Worm (Caenorhabditis elegans) whole organism, mixed stage, embryonic: ENCODE measurements around the gene F23A7.5.

Experiments used
- M03D4.4 ChIP-seq: sonication (generic microtip); optimal IDR thresholded peaks from 2 replicates; lab custom pipeline; 2017; ENCODE audit warnings: mild to moderate bottlenecking, missing genetic modification characterization, missing compliant biosample characterization
- bed-3 ChIP-seq: fragments of 200-800 bp; sonication (Bioruptor generic); optimal IDR thresholded peaks from 3 replicates; lab custom pipeline; 2018; ENCODE audit warnings: mild to moderate bottlenecking, missing genetic modification characterization, moderate library complexity, missing compliant biosample characterization
- blmp-1 ChIP-seq: fragments of 150-350 bp; optimal IDR thresholded peaks from 2 replicates; lab custom pipeline; 2014; ENCODE audit warnings: missing biosample characterization, missing genetic modification characterization
- ceh-39 ChIP-seq: fragments of 150-350 bp; optimal IDR thresholded peaks from 2 replicates; lab custom pipeline; 2014; ENCODE audit warnings: missing biosample characterization, missing genetic modification characterization
- ceh-43 ChIP-seq: fragments of 200-800 bp; sonication (Bioruptor generic); optimal IDR thresholded peaks from 2 replicates; lab custom pipeline; 2018; ENCODE audit warnings: mild to moderate bottlenecking, missing genetic modification characterization, moderate library complexity, missing compliant biosample characterization
- ceh-83 ChIP-seq: fragments of 200-800 bp; sonication (Bioruptor generic); optimal IDR thresholded peaks from 2 replicates; lab custom pipeline; 2018; ENCODE audit warnings: mild to moderate bottlenecking, missing genetic modification characterization, missing compliant biosample characterization
- ces-1 ChIP-seq: fragments of 150-350 bp; optimal IDR thresholded peaks from 2 replicates; lab custom pipeline; 2014; ENCODE audit warnings: missing biosample characterization, missing genetic modification reagents, missing genetic modification characterization
- drap-1 ChIP-seq: fragments of 200-800 bp; sonication (Bioruptor generic); optimal IDR thresholded peaks from 3 replicates; lab custom pipeline; 2018; ENCODE audit warnings: mild to moderate bottlenecking, missing genetic modification characterization, missing compliant biosample characterization
- elt-1 ChIP-seq: sonication (generic microtip); optimal IDR thresholded peaks from 2 replicates; lab custom pipeline; 2017; ENCODE audit warnings: missing genetic modification characterization, mild to moderate bottlenecking, missing compliant biosample characterization, antibody characterized with exemption, moderate library complexity, borderline replicate concordance; ENCODE audit not compliant: insufficient read depth
- elt-3 ChIP-seq: fragments of 150-350 bp; optimal IDR thresholded peaks from 2 replicates; lab custom pipeline; 2014; ENCODE audit warnings: missing biosample characterization, missing genetic modification characterization
- flh-1 ChIP-seq: fragments of 200-800 bp; sonication (Bioruptor generic); optimal IDR thresholded peaks from 2 replicates; lab custom pipeline; 2018; ENCODE audit warnings: mild to moderate bottlenecking, missing genetic modification characterization, moderate library complexity, missing compliant biosample characterization
- ham-2 ChIP-seq: fragments of 200-800 bp; sonication (Bioruptor generic); optimal IDR thresholded peaks from 2 replicates; lab custom pipeline; 2018; ENCODE audit warnings: mild to moderate bottlenecking, missing genetic modification characterization, missing compliant biosample characterization
- hlh-1 ChIP-seq: fragments of 150-350 bp; optimal IDR thresholded peaks from 2 replicates; lab custom pipeline; 2014; ENCODE audit warnings: missing biosample characterization, missing genetic modification reagents, missing genetic modification characterization
- lin-13 ChIP-seq: fragments of 150-350 bp; optimal IDR thresholded peaks from 2 replicates; lab custom pipeline; 2014; ENCODE audit warnings: missing biosample characterization, missing genetic modification characterization
- lin-32 ChIP-seq: fragments of 200-800 bp; sonication (Bioruptor generic); optimal IDR thresholded peaks from 2 replicates; lab custom pipeline; 2018; ENCODE audit warnings: mild to moderate bottlenecking, missing genetic modification characterization, missing compliant biosample characterization
- lsy-2 ChIP-seq: fragments of 150-350 bp; optimal IDR thresholded peaks from 2 replicates; lab custom pipeline; 2014; ENCODE audit warnings: missing biosample characterization, missing genetic modification characterization
- mab-5 ChIP-seq: fragments of 150-350 bp; optimal IDR thresholded peaks from 2 replicates; lab custom pipeline; 2014; ENCODE audit warnings: missing biosample characterization, missing genetic modification characterization
- mls-2 ChIP-seq: sonication (generic microtip); optimal IDR thresholded peaks from 2 replicates; lab custom pipeline; 2016; ENCODE audit warnings: mild to moderate bottlenecking, missing genetic modification characterization, moderate library complexity, missing compliant biosample characterization
- nhr-12 ChIP-seq: fragments of 150-350 bp; optimal IDR thresholded peaks from 2 replicates; lab custom pipeline; 2014; ENCODE audit warnings: missing biosample characterization, missing genetic modification characterization
- nhr-2 ChIP-seq: fragments of 150-350 bp; optimal IDR thresholded peaks from 2 replicates; lab custom pipeline; 2014; ENCODE audit warnings: missing biosample characterization, missing genetic modification characterization
- nhr-237 ChIP-seq: fragments of 150-350 bp; optimal IDR thresholded peaks from 2 replicates; lab custom pipeline; 2014; ENCODE audit warnings: missing biosample characterization, missing genetic modification characterization
- nhr-76 ChIP-seq: sonication (generic microtip); optimal IDR thresholded peaks from 2 replicates; lab custom pipeline; 2017; ENCODE audit warnings: missing biosample characterization, missing genetic modification characterization
- pha-4 ChIP-seq: fragments of 150-350 bp; optimal IDR thresholded peaks from 2 replicates; lab custom pipeline; 2018; ENCODE audit warnings: missing biosample characterization, missing genetic modification reagents, missing genetic modification characterization
- sem-2 ChIP-seq: fragments of 200-800 bp; sonication (Bioruptor generic); optimal IDR thresholded peaks from 2 replicates; lab custom pipeline; 2018; ENCODE audit warnings: mild to moderate bottlenecking, missing genetic modification characterization, missing compliant biosample characterization
- snpc-4 ChIP-seq: fragments of 150-350 bp; optimal IDR thresholded peaks from 2 replicates; lab custom pipeline; 2014; ENCODE audit warnings: missing biosample characterization, missing genetic modification characterization
- sptf-1 ChIP-seq: sonication (generic microtip); optimal IDR thresholded peaks from 2 replicates; lab custom pipeline; 2017; ENCODE audit warnings: mild to moderate bottlenecking, missing genetic modification characterization, moderate library complexity, missing compliant biosample characterization
- tbx-8 ChIP-seq: fragments of 200-800 bp; sonication (Bioruptor generic); optimal IDR thresholded peaks from 2 replicates; lab custom pipeline; 2018; ENCODE audit warnings: mild to moderate bottlenecking, missing genetic modification characterization, moderate library complexity, missing compliant biosample characterization
- unc-120 ChIP-seq: sonication (generic microtip); optimal IDR thresholded peaks from 2 replicates; lab custom pipeline; 2017; ENCODE audit warnings: missing genetic modification characterization, missing compliant biosample characterization; ENCODE audit not compliant: poor library complexity, severe bottlenecking
- unc-39 ChIP-seq: fragments of 150-350 bp; optimal IDR thresholded peaks from 2 replicates; lab custom pipeline; 2014; ENCODE audit warnings: missing biosample characterization, missing genetic modification characterization
- unc-62 ChIP-seq: fragments of 150-350 bp; optimal IDR thresholded peaks from 2 replicates; lab custom pipeline; 2014; ENCODE audit warnings: missing biosample characterization, missing genetic modification reagents, missing genetic modification characterization
- zip-8 ChIP-seq: fragments of 150-350 bp; optimal IDR thresholded peaks from 2 replicates; lab custom pipeline; 2014; ENCODE audit warnings: missing biosample characterization, missing genetic modification characterization
- ztf-11 ChIP-seq: fragments of 150-350 bp; optimal IDR thresholded peaks from 2 replicates; lab custom pipeline; 2014; ENCODE audit warnings: missing biosample characterization, missing genetic modification characterization

Gene F23A7.5

DNA sequence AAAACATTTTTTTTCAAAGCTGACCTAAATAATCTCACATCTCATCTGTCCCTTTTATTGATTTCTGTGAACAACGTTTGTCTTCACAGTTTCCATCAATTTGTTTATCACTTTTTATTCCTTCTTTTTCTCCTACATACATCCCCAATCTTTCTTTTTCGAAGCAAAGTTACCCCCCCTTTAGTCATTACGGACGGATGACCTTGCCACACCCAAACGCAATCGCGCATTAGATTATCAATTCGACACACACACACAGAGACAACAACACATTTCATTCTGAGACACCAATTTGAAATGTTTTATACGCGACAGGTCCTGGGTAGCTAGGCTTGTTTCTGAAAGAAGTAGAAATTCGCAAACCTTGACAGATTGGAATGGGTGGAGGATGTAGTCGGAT, 34.6 kb downstream of the F23A7.5 start:
- TF ChIP-seq elt-3 (tag; lab: Kevin White, UChicago) = peak; percentile 23
- no peak for TF ChIP-seq zip-8 (tag; lab: Kevin White, UChicago)
- TF ChIP-seq ceh-39 (tag; lab: Kevin White, UChicago) = no peak
- TF ChIP-seq unc-120 (tag; lab: Kevin White, UChicago) = no peak

DNA sequence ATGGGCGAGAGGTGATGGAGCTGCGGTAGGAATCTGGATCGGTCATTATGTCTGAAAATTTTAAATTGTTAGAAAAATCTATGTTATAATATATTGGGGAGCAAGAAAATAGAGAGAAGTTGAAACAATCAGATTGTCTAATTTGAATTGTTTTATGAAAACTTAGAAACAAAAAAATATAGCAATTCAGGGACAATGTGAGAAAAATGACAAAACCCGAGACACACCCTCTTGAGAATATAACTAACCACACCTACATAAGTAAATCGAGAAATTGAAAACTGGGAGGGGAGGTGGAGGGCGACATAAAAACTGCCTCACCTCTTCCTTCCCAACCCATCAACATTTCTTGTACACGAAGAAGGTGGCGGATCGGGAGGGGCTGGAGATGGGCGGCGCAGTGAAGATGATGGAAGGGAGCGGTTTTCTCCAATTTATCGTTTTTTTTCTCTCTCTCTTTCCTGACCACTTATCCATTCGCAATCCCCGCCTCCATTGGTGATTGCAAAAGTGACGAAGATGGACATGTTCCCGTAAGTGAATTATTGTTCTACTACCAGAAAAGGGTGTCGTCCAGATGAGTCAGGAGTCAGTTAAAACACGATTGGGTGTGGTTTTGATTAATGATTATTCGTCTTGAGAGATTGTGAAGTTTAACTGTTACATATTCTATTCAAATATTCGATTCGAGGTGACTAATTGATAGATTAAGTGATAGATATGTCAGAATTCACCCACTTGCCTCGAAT, 37.1 kb downstream of the F23A7.5 start, which contains the start of gene mua-6:
Gene mua-6, minus strand, starts transcription at position 51 of the 749 bp plus-strand sequence.
- no peak for TF ChIP-seq mab-5
- TF ChIP-seq lin-32 (GFP tag; lab: Kevin White, UChicago) = no peak
- no peak for TF ChIP-seq flh-1 (GFP tag; lab: Kevin White, UChicago)
- no peak for TF ChIP-seq unc-62
- no peak for TF ChIP-seq elt-1
- no peak for TF ChIP-seq tbx-8
- no peak for TF ChIP-seq bed-3
- no peak for TF ChIP-seq ham-2 (GFP tag; lab: Kevin White, UChicago)
- TF ChIP-seq snpc-4 (tag; lab: Kevin White, UChicago) = no peak
- TF ChIP-seq ceh-43 (GFP tag; lab: Kevin White, UChicago) = no peak
- TF ChIP-seq sem-2 (GFP tag; lab: Kevin White, UChicago) = no peak
- TF ChIP-seq unc-39 = no peak
- TF ChIP-seq unc-120 (tag; lab: Kevin White, UChicago) = no peak
- TF ChIP-seq, all 35 proteins: peak for 0

DNA sequence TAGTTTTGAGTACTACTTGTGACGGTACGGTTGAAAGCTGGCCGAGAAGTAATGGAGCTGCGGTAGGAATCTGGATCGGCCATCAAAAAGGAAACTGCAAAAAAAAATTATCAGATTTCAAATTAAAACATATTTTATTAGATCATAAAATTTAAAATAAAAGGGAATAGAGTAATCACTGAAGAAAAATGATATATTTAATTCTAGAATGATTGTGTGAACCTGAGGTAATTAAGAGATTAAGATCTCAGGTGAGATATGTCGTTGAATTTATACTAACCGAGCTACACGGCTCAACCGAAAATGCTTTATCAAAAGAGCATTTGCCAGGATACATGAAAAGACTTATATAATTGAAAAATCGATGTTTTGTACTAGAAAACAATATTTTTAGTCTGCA, 41.2 kb downstream of the F23A7.5 start, which contains the start of gene ifa-3:
Gene ifa-3, minus strand, starts transcription at position 101 of the 400 bp plus-strand sequence.
- no peak for TF ChIP-seq lsy-2 (tag; lab: Kevin White, UChicago)
- TF ChIP-seq sptf-1 (tag; lab: Kevin White, UChicago) = no peak
- no peak for TF ChIP-seq mab-5
- TF ChIP-seq nhr-76 = no peak
- no peak for TF ChIP-seq elt-1
- no peak for TF ChIP-seq snpc-4 (tag; lab: Kevin White, UChicago)
- TF ChIP-seq nhr-12 (tag; lab: Kevin White, UChicago) = no peak
- TF ChIP-seq blmp-1 = no peak

DNA sequence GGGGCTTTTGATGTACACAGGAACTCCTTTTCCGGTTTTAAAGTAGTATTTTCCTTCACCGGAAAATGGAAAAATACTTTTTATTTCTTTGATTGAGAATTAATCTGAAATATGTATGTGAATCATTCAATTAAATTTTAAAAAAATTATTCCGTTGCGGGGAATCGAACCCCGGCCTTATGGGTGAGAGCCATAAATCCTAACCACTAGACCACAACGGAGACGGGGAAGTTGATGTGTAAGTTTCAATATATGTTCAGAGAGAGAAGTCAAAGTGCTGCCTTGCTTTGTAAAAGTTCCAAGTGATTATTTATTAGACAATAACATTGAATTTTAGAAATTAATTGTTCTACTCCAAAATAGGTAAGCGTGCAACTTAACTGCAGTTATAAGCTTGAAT, 42.4 kb downstream of the F23A7.5 start:
- no peak for TF ChIP-seq ztf-11 (tag; lab: Kevin White, UChicago)
- TF ChIP-seq snpc-4 (tag; lab: Kevin White, UChicago) = no peak
- peak; percentile 3 for TF ChIP-seq bed-3
- no peak for TF ChIP-seq elt-3 (tag; lab: Kevin White, UChicago)
- TF ChIP-seq sptf-1 (tag; lab: Kevin White, UChicago) = peak; percentile 8
- no peak for TF ChIP-seq drap-1 (GFP tag; lab: Kevin White, UChicago)
- no peak for TF ChIP-seq unc-62
- TF ChIP-seq ces-1 = peak; percentile 7
- TF ChIP-seq unc-120 (tag; lab: Kevin White, UChicago) = peak; percentile 39
- TF ChIP-seq nhr-76 = no peak
- TF ChIP-seq lsy-2 (tag; lab: Kevin White, UChicago) = no peak
- TF ChIP-seq ceh-83 (GFP tag; lab: Kevin White, UChicago) = peak; percentile 28

DNA sequence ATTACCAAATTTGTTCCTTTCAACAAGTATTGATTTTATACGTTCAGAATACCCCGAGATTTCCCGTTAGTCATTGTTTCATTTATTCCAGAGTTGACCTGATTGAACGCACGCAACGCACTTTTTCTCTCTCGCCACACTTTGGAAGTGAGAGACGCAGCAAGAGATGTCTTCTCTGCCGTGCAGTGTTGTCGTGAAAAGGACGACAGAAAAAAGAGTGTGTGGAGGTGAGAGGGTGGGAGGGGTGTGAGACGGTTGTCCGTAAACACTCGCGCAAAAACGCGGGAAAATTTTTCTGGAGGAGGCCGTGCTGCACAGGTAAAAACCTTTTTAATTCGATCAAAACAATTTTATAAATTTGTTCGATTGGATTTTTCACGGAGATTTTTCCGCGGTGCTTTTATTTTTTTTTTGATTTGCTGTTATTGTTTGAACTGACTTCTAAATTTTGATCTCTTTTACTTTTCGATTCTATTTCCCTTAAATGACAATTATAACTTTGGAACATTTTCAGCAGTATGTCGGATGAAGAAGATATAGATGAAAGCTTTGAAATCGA, 46.6 kb downstream of the F23A7.5 start, which contains the start of gene sdc-1:
Gene sdc-1, plus strand, starts transcription at position 509 of the 559 bp plus-strand sequence.
- TF ChIP-seq ces-1 (peak; percentile 43), pha-4 (tag; lab: Kevin White, UChicago) (peak; percentile 2), nhr-12 (tag; lab: Kevin White, UChicago) (no peak), drap-1 (GFP tag; lab: Kevin White, UChicago) (peak; percentile 9), nhr-2 (peak; percentile 34), sptf-1 (tag; lab: Kevin White, UChicago) (peak; percentile 16), snpc-4 (tag; lab: Kevin White, UChicago) (no peak), unc-120 (tag; lab: Kevin White, UChicago) (peak; percentile 52)

DNA sequence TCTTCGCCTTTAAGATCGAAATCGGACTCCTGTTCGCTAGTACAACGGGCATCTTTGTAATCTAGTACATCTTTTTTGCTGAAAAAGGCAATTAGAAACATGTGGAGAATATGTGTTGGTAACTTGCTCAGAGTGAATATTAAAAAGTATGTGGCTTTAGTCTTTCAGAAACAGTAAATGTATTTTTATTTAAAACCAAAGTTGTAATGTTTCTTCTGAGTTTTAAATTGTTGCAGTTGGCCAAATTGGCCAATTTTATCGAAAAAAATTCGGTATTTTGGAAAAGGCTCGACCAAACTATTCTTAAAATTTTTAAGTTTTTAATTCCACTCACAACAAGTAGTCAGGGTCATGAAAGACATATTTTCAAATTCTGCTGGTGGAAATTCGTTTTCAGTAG, 54.4 kb downstream of the F23A7.5 start, which contains the start of gene F52E10.2:
Gene F52E10.2, minus strand, starts transcription at position 101 of the 400 bp plus-strand sequence.
- TF ChIP-seq lin-13 (no peak), hlh-1 (tag; lab: Kevin White, UChicago) (no peak), unc-120 (tag; lab: Kevin White, UChicago) (no peak), ceh-83 (GFP tag; lab: Kevin White, UChicago) (no peak), nhr-2 (no peak), mls-2 (no peak), elt-3 (tag; lab: Kevin White, UChicago) (no peak), sem-2 (GFP tag; lab: Kevin White, UChicago) (no peak), sptf-1 (tag; lab: Kevin White, UChicago) (no peak), flh-1 (GFP tag; lab: Kevin White, UChicago) (no peak), blmp-1 (no peak), tbx-8 (no peak), unc-62 (no peak), M03D4.4 (tag; lab: Kevin White, UChicago) (no peak), nhr-12 (tag; lab: Kevin White, UChicago) (no peak), bed-3 (no peak), nhr-237 (tag; lab: Kevin White, UChicago) (no peak)
